Fruit fly (Drosophila melanogaster) whole organism, embryonic: ENCODE results near the gene CG12818.

Experiments used
- Adf1 ChIP-seq: fragments of 200-800 bp; sonication (Bioruptor generic); IDR thresholded peaks from 2 replicates; pipeline ENCODE4 v1.3.6; 2022; ENCODE audit warnings: missing biosample characterization, missing genetic modification characterization
- CG10147 ChIP-seq: fragments of 200-800 bp; sonication (Bioruptor generic); optimal IDR thresholded peaks from 2 replicates; lab custom pipeline; 2019; ENCODE audit warnings: missing biosample characterization, mild to moderate bottlenecking, missing genetic modification characterization, moderate library complexity
- CG10209 ChIP-seq: fragments of 200-800 bp; sonication (Bioruptor generic); optimal IDR thresholded peaks from 3 replicates; lab custom pipeline; 2017; ENCODE audit warnings: missing biosample characterization, mild to moderate bottlenecking, missing genetic modification characterization, missing genetic modification reagents
- CG11398 ChIP-seq: fragments of 200-800 bp; sonication (Bioruptor generic); optimal IDR thresholded peaks from 2 replicates; lab custom pipeline; 2016; ENCODE audit warnings: missing biosample characterization, missing genetic modification characterization
- CG11560 ChIP-seq: fragments of 200-800 bp; sonication (Bioruptor generic); IDR thresholded peaks from 3 replicates; pipeline ENCODE4 v1.3.6; 2022; ENCODE audit warnings: missing biosample characterization, missing genetic modification characterization
- CG11696 ChIP-seq: fragments of 200-800 bp; sonication (Bioruptor generic); IDR thresholded peaks from 2 replicates; pipeline ENCODE4 v1.3.6; 2022; ENCODE audit warnings: missing biosample characterization, missing genetic modification characterization
- CG14667 ChIP-seq: fragments of 200-800 bp; sonication (Bioruptor generic); IDR thresholded peaks from 2 replicates; pipeline ENCODE4 v1.3.6; 2022; ENCODE audit warnings: missing biosample characterization, missing genetic modification characterization
- CG14965 ChIP-seq: fragments of 200-800 bp; sonication (Bioruptor generic); optimal IDR thresholded peaks from 2 replicates; lab custom pipeline; 2016; ENCODE audit warnings: missing biosample characterization, missing genetic modification characterization, borderline replicate concordance
- CG15269 ChIP-seq: fragments of 200-800 bp; sonication (Bioruptor generic); optimal IDR thresholded peaks from 2 replicates; lab custom pipeline; 2018; ENCODE audit warnings: missing biosample characterization, mild to moderate bottlenecking, missing genetic modification characterization, moderate library complexity
- CG17359 ChIP-seq: fragments of 200-800 bp; sonication (Bioruptor generic); optimal IDR thresholded peaks from 3 replicates; lab custom pipeline; 2018; ENCODE audit warnings: missing biosample characterization, mild to moderate bottlenecking, missing genetic modification characterization, moderate library complexity
- CG2889 ChIP-seq: fragments of 200-800 bp; sonication (Bioruptor generic); IDR thresholded peaks from 3 replicates; pipeline ENCODE4 v1.3.6; 2022; ENCODE audit warnings: missing biosample characterization, missing genetic modification characterization
- CG31365 ChIP-seq: fragments of 200-800 bp; sonication (Bioruptor generic); optimal IDR thresholded peaks from 2 replicates; lab custom pipeline; 2018; ENCODE audit warnings: missing biosample characterization, mild to moderate bottlenecking, missing genetic modification characterization
- CG3281 ChIP-seq: fragments of 200-800 bp; sonication (Bioruptor generic); optimal IDR thresholded peaks from 3 replicates; lab custom pipeline; 2017; ENCODE audit warnings: missing biosample characterization, mild to moderate bottlenecking, missing genetic modification characterization
- CG6854 ChIP-seq: fragments of 200-800 bp; sonication (Bioruptor generic); optimal IDR thresholded peaks from 3 replicates; lab custom pipeline; 2017; ENCODE audit warnings: missing biosample characterization, mild to moderate bottlenecking, missing genetic modification characterization
- CG7839 ChIP-seq: fragments of 200-800 bp; sonication (Bioruptor generic); optimal IDR thresholded peaks from 3 replicates; lab custom pipeline; 2018; ENCODE audit warnings: missing biosample characterization, mild to moderate bottlenecking, missing genetic modification characterization, moderate library complexity
- CG9817 ChIP-seq: fragments of 200-800 bp; sonication (Bioruptor generic); optimal IDR thresholded peaks from 2 replicates; lab custom pipeline; 2018; ENCODE audit warnings: missing biosample characterization, mild to moderate bottlenecking, missing genetic modification characterization, moderate library complexity
- CG9876 ChIP-seq: fragments of 200-800 bp; sonication (Bioruptor generic); optimal IDR thresholded peaks from 2 replicates; lab custom pipeline; 2016; ENCODE audit warnings: missing biosample characterization, missing genetic modification characterization
- Dek ChIP-seq: fragments of 200-800 bp; sonication (Bioruptor generic); optimal IDR thresholded peaks from 3 replicates; lab custom pipeline; 2019; ENCODE audit warnings: missing biosample characterization, mild to moderate bottlenecking, missing genetic modification characterization, moderate library complexity
- Drgx ChIP-seq: fragments of 200-800 bp; sonication (Bioruptor generic); IDR thresholded peaks from 2 replicates; pipeline ENCODE4 v1.3.6; 2022; ENCODE audit warnings: missing biosample characterization, missing genetic modification characterization
- HLH4C ChIP-seq: fragments of 200-800 bp; sonication (Bioruptor generic); IDR thresholded peaks from 3 replicates; pipeline ENCODE4 v1.3.6; 2022; ENCODE audit warnings: missing biosample characterization, missing genetic modification characterization; ENCODE audit not compliant: partially characterized antibody
- Hey ChIP-seq: fragments of 200-800 bp; sonication (Bioruptor generic); optimal IDR thresholded peaks from 3 replicates; lab custom pipeline; 2018; ENCODE audit warnings: missing biosample characterization, mild to moderate bottlenecking, missing genetic modification characterization
- NFAT ChIP-seq: fragments of 200-800 bp; sonication (Bioruptor generic); IDR thresholded peaks from 2 replicates; pipeline ENCODE4 v1.3.6; 2022; ENCODE audit warnings: missing biosample characterization, missing genetic modification characterization
- Rfx ChIP-seq: fragments of 200-800 bp; sonication (Bioruptor generic); IDR thresholded peaks from 2 replicates; pipeline ENCODE4 v1.3.6; 2022; ENCODE audit warnings: missing biosample characterization, missing genetic modification characterization
- Ssrp ChIP-seq: fragments of 200-800 bp; sonication (Bioruptor generic); optimal IDR thresholded peaks from 2 replicates; lab custom pipeline; 2018; ENCODE audit warnings: missing biosample characterization, mild to moderate bottlenecking, missing genetic modification characterization, moderate library complexity
- Usf ChIP-seq: fragments of 200-800 bp; sonication (Bioruptor generic); optimal IDR thresholded peaks from 2 replicates; lab custom pipeline; 2017; ENCODE audit warnings: missing genotype, missing biosample characterization, missing genetic modification characterization
- aop ChIP-seq: fragments of 200-800 bp; sonication (Bioruptor generic); IDR thresholded peaks from 2 replicates; pipeline ENCODE4 v1.3.6; 2022; ENCODE audit warnings: missing biosample characterization, missing genetic modification characterization
- ap ChIP-seq: fragments of 200-800 bp; sonication (Bioruptor generic); IDR thresholded peaks from 2 replicates; pipeline ENCODE4 v1.3.6; 2022; ENCODE audit warnings: missing biosample characterization, missing genetic modification characterization
- ash1 ChIP-seq: fragments of 200-800 bp; sonication (Bioruptor generic); optimal IDR thresholded peaks from 2 replicates; lab custom pipeline; 2018; ENCODE audit warnings: missing biosample characterization, mild to moderate bottlenecking, missing genetic modification characterization
- az2 ChIP-seq: fragments of 200-800 bp; sonication (Bioruptor generic); optimal IDR thresholded peaks from 3 replicates; lab custom pipeline; 2016; ENCODE audit warnings: missing biosample characterization, missing genetic modification characterization
- bowl ChIP-seq: fragments of 200-800 bp; sonication (Bioruptor generic); IDR thresholded peaks from 2 replicates; pipeline ENCODE4 v1.3.6; 2022; ENCODE audit warnings: missing biosample characterization, missing genetic modification characterization
- cad ChIP-seq: fragments of >200 bp; optimal IDR thresholded peaks from 2 replicates; lab custom pipeline; 2017; ENCODE audit warnings: missing biosample characterization, missing genetic modification characterization
- cato ChIP-seq: fragments of 200-800 bp; sonication (Bioruptor generic); optimal IDR thresholded peaks from 2 replicates; lab custom pipeline; 2016; ENCODE audit warnings: missing biosample characterization, missing genetic modification characterization, borderline replicate concordance
- ci ChIP-seq: fragments of 200-800 bp; sonication (Bioruptor generic); IDR thresholded peaks from 3 replicates; pipeline ENCODE4 v1.3.6; 2022; ENCODE audit warnings: missing biosample characterization, missing genetic modification characterization
- corto ChIP-seq: fragments of 200-800 bp; sonication (Bioruptor generic); optimal IDR thresholded peaks from 2 replicates; lab custom pipeline; 2016; ENCODE audit warnings: missing biosample characterization, mild to moderate bottlenecking, missing genetic modification characterization, moderate library complexity
- crp ChIP-seq, 2 experiments: fragments of 200-800 bp; sonication (Bioruptor generic); optimal IDR thresholded peaks; 2 replicates in 1 of 2; 3 replicates in 1 of 2; lab custom pipeline; 2017; ENCODE audit warnings: missing biosample characterization in 2 of 2, missing genetic modification characterization in 2 of 2, mild to moderate bottlenecking in 1 of 2, moderate library complexity in 1 of 2
- disco-r ChIP-seq: fragments of 200-800 bp; sonication (Bioruptor generic); optimal IDR thresholded peaks from 2 replicates; lab custom pipeline; 2016; ENCODE audit warnings: missing biosample characterization, missing genetic modification characterization
- ems ChIP-seq: fragments of 200-800 bp; sonication (Bioruptor generic); optimal IDR thresholded peaks from 3 replicates; lab custom pipeline; 2016; ENCODE audit warnings: missing biosample characterization, missing genetic modification characterization
- eyg ChIP-seq: fragments of 200-800 bp; sonication (Bioruptor generic); optimal IDR thresholded peaks from 3 replicates; lab custom pipeline; 2016; ENCODE audit warnings: missing biosample characterization, missing genetic modification characterization
- fru ChIP-seq: fragments of >200 bp; optimal IDR thresholded peaks from 2 replicates; lab custom pipeline; 2017
- ham ChIP-seq: fragments of 200-800 bp; sonication (Bioruptor generic); IDR thresholded peaks from 2 replicates; pipeline ENCODE4 v1.3.6; 2022; ENCODE audit warnings: missing biosample characterization, missing genetic modification characterization
- hth ChIP-seq: fragments of >200 bp; optimal IDR thresholded peaks from 2 replicates; lab custom pipeline; 2017; ENCODE audit warnings: inconsistent platforms
- jumu ChIP-seq: fragments of 200-800 bp; sonication (Bioruptor generic); optimal IDR thresholded peaks from 3 replicates; lab custom pipeline; 2016; ENCODE audit warnings: missing biosample characterization, missing genetic modification characterization
- mld ChIP-seq: fragments of 200-800 bp; sonication (Bioruptor generic); IDR thresholded peaks from 3 replicates; pipeline ENCODE4 v1.3.6; 2022; ENCODE audit warnings: missing biosample characterization, missing genetic modification characterization; ENCODE audit not compliant: partially characterized antibody
- nau ChIP-seq: fragments of 200-800 bp; sonication (Bioruptor generic); optimal IDR thresholded peaks from 3 replicates; lab custom pipeline; 2017; ENCODE audit warnings: missing biosample characterization, mild to moderate bottlenecking, missing genetic modification characterization, missing genetic modification reagents
- nom ChIP-seq: fragments of 200-800 bp; sonication (Bioruptor generic); optimal IDR thresholded peaks from 2 replicates; lab custom pipeline; 2017; ENCODE audit warnings: missing biosample characterization, missing genetic modification characterization, mild to moderate bottlenecking, moderate library complexity, missing genetic modification reagents
- otp ChIP-seq: fragments of 200-800 bp; sonication (Bioruptor generic); IDR thresholded peaks from 3 replicates; pipeline ENCODE4, ENCODE4 v1.3.6; 2022; ENCODE audit warnings: missing biosample characterization, missing genetic modification characterization
- sisA ChIP-seq: fragments of 200-800 bp; sonication (Bioruptor generic); IDR thresholded peaks from 2 replicates; pipeline ENCODE4 v1.3.6; 2022; ENCODE audit warnings: missing biosample characterization, missing genetic modification characterization
- stwl ChIP-seq: fragments of 200-800 bp; sonication (Bioruptor generic); optimal IDR thresholded peaks from 3 replicates; lab custom pipeline; 2018; ENCODE audit warnings: missing biosample characterization, mild to moderate bottlenecking, missing genetic modification characterization, moderate library complexity
- tup ChIP-seq: fragments of 200-800 bp; sonication (Bioruptor generic); optimal IDR thresholded peaks from 2 replicates; lab custom pipeline; 2016; ENCODE audit warnings: missing biosample characterization, mild to moderate bottlenecking, missing genetic modification characterization, moderate library complexity
- tx ChIP-seq: fragments of 200-800 bp; sonication (Bioruptor generic); optimal IDR thresholded peaks from 2 replicates; lab custom pipeline; 2016; ENCODE audit warnings: missing biosample characterization, missing genetic modification characterization
- unpg ChIP-seq: fragments of 200-800 bp; sonication (Bioruptor generic); optimal IDR thresholded peaks from 3 replicates; lab custom pipeline; 2018; ENCODE audit warnings: missing biosample characterization, mild to moderate bottlenecking, missing genetic modification characterization, moderate library complexity

Gene CG12818

dm6 chr3R:10332823-10333263 is 1.5 kb downstream of the CG12818 start, which contains the start of gene sle (continued):
- TF ChIP-seq stwl (tag; lab: Kevin White, UChicago) (peak; percentile 73), CG11398 (GFP tag; lab: Kevin White, UChicago) (no peak), CG11560 (peak; percentile 86; the same call in 2 of the 3 replicates), Hey (tag; lab: Kevin White, UChicago) (no peak), ham (GFP tag; lab: Robert Waterston, UW) (no peak), mld (GFP tag; lab: Robert Waterston, UW) (no peak), otp (no peak), CG11696 (GFP tag; lab: Robert Waterston, UW) (no peak), sisA (GFP tag; lab: Robert Waterston, UW) (no peak), nau (GFP tag; lab: Kevin White, UChicago) (no peak), CG15269 (no peak), nom (GFP tag; lab: Kevin White, UChicago) (peak; percentile 44), ems (GFP tag; lab: Kevin White, UChicago) (peak; percentile 72), cato (GFP tag; lab: Kevin White, UChicago) (peak; percentile 7), jumu (GFP tag; lab: Kevin White, UChicago) (no peak), bowl (peak; percentile 37; the same call in 1 of the 2 replicates), unpg (GFP tag; lab: Kevin White, UChicago) (no peak), CG17359 (tag; lab: Kevin White, UChicago) (no peak), CG3281 (GFP tag; lab: Kevin White, UChicago) (peak; percentile 58), CG7839 (tag; lab: Kevin White, UChicago) (no peak), cad (no peak), Usf (GFP tag; lab: Kevin White, UChicago) (no peak), Adf1 (GFP tag; lab: Robert Waterston, UW) (peak; percentile 38; the same call in 1 of the 2 replicates), Rfx (GFP tag; lab: Robert Waterston, UW) (peak; percentile 84; the same call in 1 of the 2 replicates), CG14965 (GFP tag; lab: Kevin White, UChicago) (no peak), ci (GFP tag; lab: Robert Waterston, UW) (no peak), CG2889 (GFP tag; lab: Robert Waterston, UW) (0 out of 3 replicates have a peak, but pooled peaks have one; percentile 12), eyg (peak; percentile 48), aop (no peak), CG10147 (GFP tag; lab: Kevin White, UChicago) (no peak), fru (no peak), CG9876 (GFP tag; lab: Kevin White, UChicago) (no peak), hth (no peak), CG14667 (GFP tag; lab: Robert Waterston, UW) (no peak), tx (GFP tag; lab: Kevin White, UChicago) (peak; percentile 20), CG10209 (no peak), ash1 (no peak), crp (GFP tag; optimal IDR thresholded peaks at IDR 0.05; lab: Kevin White, UChicago) (peak in 1 of 2 experiments; percentile 65), tup (GFP tag; lab: Kevin White, UChicago) (peak; percentile 50), CG31365 (no peak), HLH4C (GFP tag; lab: Robert Waterston, UW) (peak; percentile 67), Ssrp (tag; lab: Kevin White, UChicago) (no peak), disco-r (GFP tag; lab: Kevin White, UChicago) (peak; percentile 44), CG9817 (tag; lab: Kevin White, UChicago) (peak; percentile 32), Dek (tag; lab: Kevin White, UChicago) (no peak), corto (GFP tag; lab: Kevin White, UChicago) (no peak), az2 (GFP tag; lab: Kevin White, UChicago) (peak; percentile 43), ap (GFP tag; lab: Robert Waterston, UW) (no peak), CG6854 (GFP tag; lab: Kevin White, UChicago) (no peak), Drgx (GFP tag; lab: Robert Waterston, UW) (no peak), NFAT (GFP tag; lab: Robert Waterston, UW) (no peak; the same call in 1 of the 2 replicates)
